Fruit fly (Drosophila melanogaster) whole organism, embryonic: Measurements from ENCODE around the gene CG17996.

Source experiments
- ATbp ChIP-seq: fragments of 200-800 bp; sonication (Bioruptor generic); optimal IDR thresholded peaks from 2 replicates; lab custom pipeline; 2017; ENCODE audit warnings: missing biosample characterization, mild to moderate bottlenecking, missing genetic modification characterization, missing genetic modification reagents
- Aef1 ChIP-seq: fragments of 200-800 bp; sonication (Bioruptor generic); IDR thresholded peaks from 3 replicates; pipeline ENCODE4 v1.3.6; 2022; ENCODE audit warnings: missing biosample characterization, missing genetic modification characterization
- CG12219 ChIP-seq: fragments of 200-800 bp; sonication (Bioruptor generic); optimal IDR thresholded peaks from 3 replicates; lab custom pipeline; 2018; ENCODE audit warnings: missing biosample characterization, mild to moderate bottlenecking, missing genetic modification characterization
- CG1233 ChIP-seq: fragments of 200-800 bp; sonication (Bioruptor generic); optimal IDR thresholded peaks from 4 replicates; lab custom pipeline; 2018; ENCODE audit warnings: missing biosample characterization, mild to moderate bottlenecking, missing genetic modification characterization
- CG13123 ChIP-seq: fragments of 200-800 bp; sonication (Bioruptor generic); optimal IDR thresholded peaks from 2 replicates; lab custom pipeline; 2016; ENCODE audit warnings: missing biosample characterization, missing genetic modification characterization
- CG13296 ChIP-seq: fragments of 200-800 bp; sonication (Bioruptor generic); optimal IDR thresholded peaks from 3 replicates; lab custom pipeline; 2018; ENCODE audit warnings: missing biosample characterization, mild to moderate bottlenecking, missing genetic modification characterization
- CG13775 ChIP-seq: fragments of 200-800 bp; sonication (Bioruptor generic); optimal IDR thresholded peaks from 3 replicates; lab custom pipeline; 2017; ENCODE audit warnings: missing biosample characterization, mild to moderate bottlenecking, missing genetic modification characterization
- CG14441 ChIP-seq: fragments of 200-800 bp; sonication (Bioruptor generic); IDR thresholded peaks from 2 replicates; pipeline ENCODE4 v1.3.6; 2022; ENCODE audit warnings: missing biosample characterization, missing genetic modification characterization
- CG15011 ChIP-seq: fragments of 200-800 bp; sonication (Bioruptor generic); optimal IDR thresholded peaks from 3 replicates; lab custom pipeline; 2018; ENCODE audit warnings: missing biosample characterization, mild to moderate bottlenecking, missing genetic modification characterization
- CG15269 ChIP-seq: fragments of 200-800 bp; sonication (Bioruptor generic); optimal IDR thresholded peaks from 2 replicates; lab custom pipeline; 2018; ENCODE audit warnings: missing biosample characterization, mild to moderate bottlenecking, missing genetic modification characterization, moderate library complexity
- CG15601 ChIP-seq: fragments of 200-800 bp; sonication (Bioruptor generic); optimal IDR thresholded peaks from 3 replicates; lab custom pipeline; 2019; ENCODE audit warnings: missing biosample characterization, mild to moderate bottlenecking, missing genetic modification characterization, moderate library complexity
- CG16815 ChIP-seq: fragments of 200-800 bp; sonication (Bioruptor generic); optimal IDR thresholded peaks from 3 replicates; lab custom pipeline; 2017; ENCODE audit warnings: missing biosample characterization, mild to moderate bottlenecking, missing genetic modification characterization
- CG1832 ChIP-seq: fragments of 200-800 bp; sonication (Bioruptor generic); optimal IDR thresholded peaks from 2 replicates; lab custom pipeline; 2017; ENCODE audit warnings: missing biosample characterization, mild to moderate bottlenecking, missing genetic modification characterization, inconsistent platforms
- CG2875 ChIP-seq: fragments of 200-800 bp; sonication (Bioruptor generic); optimal IDR thresholded peaks from 2 replicates; lab custom pipeline; 2017; ENCODE audit warnings: missing biosample characterization, mild to moderate bottlenecking, missing genetic modification characterization, missing genetic modification reagents
- CG4730 ChIP-seq: fragments of 200-800 bp; sonication (Bioruptor generic); IDR thresholded peaks from 2 replicates; pipeline ENCODE4 v1.3.6; 2022; ENCODE audit warnings: missing biosample characterization, missing genetic modification characterization
- CG8924 ChIP-seq: fragments of 200-800 bp; optimal IDR thresholded peaks from 3 replicates; lab custom pipeline; 2019; ENCODE audit warnings: missing biosample characterization, mild to moderate bottlenecking, missing genetic modification characterization, moderate library complexity
- CG9727 ChIP-seq: fragments of 200-800 bp; sonication (Bioruptor generic); optimal IDR thresholded peaks from 3 replicates; lab custom pipeline; 2017; ENCODE audit warnings: missing biosample characterization, mild to moderate bottlenecking, missing genetic modification characterization
- Deaf1 ChIP-seq: fragments of 200-800 bp; optimal IDR thresholded peaks from 3 replicates; lab custom pipeline; 2019; ENCODE audit warnings: missing biosample characterization, mild to moderate bottlenecking, missing genetic modification characterization, moderate library complexity
- Doc2 ChIP-seq: fragments of 200-800 bp; sonication (Bioruptor generic); IDR thresholded peaks from 2 replicates; pipeline ENCODE4 v1.3.6; 2022; ENCODE audit warnings: missing biosample characterization, missing genetic modification characterization
- Doc3 ChIP-seq: fragments of 200-800 bp; sonication (Bioruptor generic); IDR thresholded peaks from 3 replicates; pipeline ENCODE4 v1.3.6; 2022; ENCODE audit warnings: missing biosample characterization, missing genetic modification characterization; ENCODE audit not compliant: partially characterized antibody
- Dref ChIP-seq: fragments of 200-800 bp; sonication (Bioruptor generic); IDR thresholded peaks from 2 replicates; pipeline ENCODE4 v1.3.6; 2022; ENCODE audit warnings: missing biosample characterization, missing genetic modification characterization
- HLH54F ChIP-seq: fragments of 200-800 bp; sonication (Bioruptor generic); optimal IDR thresholded peaks from 3 replicates; lab custom pipeline; 2016; ENCODE audit warnings: missing biosample characterization, missing genetic modification characterization
- HmgD ChIP-seq: fragments of 200-800 bp; sonication (Bioruptor generic); optimal IDR thresholded peaks from 3 replicates; lab custom pipeline; 2016; ENCODE audit warnings: missing biosample characterization, missing genetic modification characterization
- Mes4 ChIP-seq: fragments of 200-800 bp; sonication (Bioruptor generic); optimal IDR thresholded peaks from 2 replicates; lab custom pipeline; 2016; ENCODE audit warnings: missing biosample characterization, missing genetic modification characterization
- Myb ChIP-seq: fragments of 200-800 bp; sonication (Bioruptor generic); optimal IDR thresholded peaks from 2 replicates; lab custom pipeline; 2016; ENCODE audit warnings: missing biosample characterization, missing genetic modification characterization
- NFAT ChIP-seq: fragments of 200-800 bp; sonication (Bioruptor generic); IDR thresholded peaks from 2 replicates; pipeline ENCODE4 v1.3.6; 2022; ENCODE audit warnings: missing biosample characterization, missing genetic modification characterization
- NfI ChIP-seq: fragments of 200-800 bp; sonication (Bioruptor generic); optimal IDR thresholded peaks from 3 replicates; lab custom pipeline; 2018; ENCODE audit warnings: missing biosample characterization, mild to moderate bottlenecking, missing genetic modification characterization, moderate library complexity
- Pdp1 ChIP-seq, 2 experiments: fragments of 200-800 bp; sonication (Bioruptor generic); optimal IDR thresholded peaks; 3 replicates each; lab custom pipeline; 2016; ENCODE audit warnings: missing biosample characterization in 2 of 2, missing genetic modification characterization in 2 of 2, mild to moderate bottlenecking in 1 of 2, moderate library complexity in 1 of 2
- Usf ChIP-seq: fragments of 200-800 bp; sonication (Bioruptor generic); optimal IDR thresholded peaks from 2 replicates; lab custom pipeline; 2017; ENCODE audit warnings: missing genotype, missing biosample characterization, missing genetic modification characterization
- ab ChIP-seq: fragments of 200-800 bp; sonication (Bioruptor generic); optimal IDR thresholded peaks from 2 replicates; lab custom pipeline; 2016; ENCODE audit warnings: missing biosample characterization, missing genetic modification characterization
- abd-A ChIP-seq: fragments of 200-800 bp; sonication (Bioruptor generic); optimal IDR thresholded peaks from 3 replicates; lab custom pipeline; 2019; ENCODE audit warnings: missing biosample characterization, mild to moderate bottlenecking, missing genetic modification characterization, moderate library complexity
- bowl ChIP-seq: fragments of 200-800 bp; sonication (Bioruptor generic); IDR thresholded peaks from 2 replicates; pipeline ENCODE4 v1.3.6; 2022; ENCODE audit warnings: missing biosample characterization, missing genetic modification characterization
- chn ChIP-seq: fragments of 200-800 bp; sonication (Bioruptor generic); optimal IDR thresholded peaks from 2 replicates; lab custom pipeline; 2016; ENCODE audit warnings: missing biosample characterization, missing genetic modification characterization
- corto ChIP-seq: fragments of 200-800 bp; sonication (Bioruptor generic); optimal IDR thresholded peaks from 2 replicates; lab custom pipeline; 2016; ENCODE audit warnings: missing biosample characterization, mild to moderate bottlenecking, missing genetic modification characterization, moderate library complexity
- dan ChIP-seq: fragments of 200-800 bp; sonication (Bioruptor generic); IDR thresholded peaks from 2 replicates; pipeline ENCODE4 v1.3.6; 2022; ENCODE audit warnings: missing biosample characterization, missing genetic modification characterization
- dmrt11E ChIP-seq: fragments of 200-800 bp; sonication (Bioruptor generic); optimal IDR thresholded peaks from 3 replicates; lab custom pipeline; 2018; ENCODE audit warnings: missing biosample characterization, mild to moderate bottlenecking, missing genetic modification characterization, moderate library complexity
- ewg ChIP-seq: fragments of 200-800 bp; sonication (Bioruptor generic); optimal IDR thresholded peaks from 3 replicates; lab custom pipeline; 2017; ENCODE audit warnings: mild to moderate bottlenecking, missing biosample characterization, missing genetic modification reagents, missing genetic modification characterization
- eyg ChIP-seq: fragments of 200-800 bp; sonication (Bioruptor generic); optimal IDR thresholded peaks from 3 replicates; lab custom pipeline; 2016; ENCODE audit warnings: missing biosample characterization, missing genetic modification characterization
- fd64A ChIP-seq: fragments of 200-800 bp; sonication (Bioruptor generic); optimal IDR thresholded peaks from 3 replicates; lab custom pipeline; 2018; ENCODE audit warnings: missing biosample characterization, mild to moderate bottlenecking, missing genetic modification characterization
- ftz-f1 ChIP-seq: fragments of 200-800 bp; sonication (Bioruptor generic); optimal IDR thresholded peaks from 2 replicates; lab custom pipeline; 2016; ENCODE audit warnings: missing biosample characterization, missing genetic modification characterization
- grau ChIP-seq: fragments of 200-800 bp; optimal IDR thresholded peaks from 3 replicates; lab custom pipeline; 2019; ENCODE audit warnings: missing biosample characterization, mild to moderate bottlenecking, missing genetic modification characterization, moderate library complexity
- hkb ChIP-seq, 2 experiments: fragments of 200-800 bp in 1 of 2; fragments of >200 bp in 1 of 2; sonication (Bioruptor generic) in 1 of 2; IDR thresholded peaks in 1 of 2; optimal IDR thresholded peaks in 1 of 2; 2 replicates each; pipeline versions ENCODE4 v1.3.6 to Lab custom; 2017 to 2022; ENCODE audit warnings: missing biosample characterization in 1 of 2, missing genetic modification characterization in 1 of 2
- jing ChIP-seq: fragments of 200-800 bp; sonication (Bioruptor generic); optimal IDR thresholded peaks from 2 replicates; lab custom pipeline; 2018; ENCODE audit warnings: missing biosample characterization, mild to moderate bottlenecking, missing genetic modification characterization
- pita ChIP-seq: fragments of 200-800 bp; sonication (Bioruptor generic); optimal IDR thresholded peaks from 2 replicates; lab custom pipeline; 2017; ENCODE audit warnings: missing biosample characterization, mild to moderate bottlenecking, missing genetic modification characterization
- pnt ChIP-seq: fragments of 200-800 bp; sonication (Bioruptor generic); optimal IDR thresholded peaks from 3 replicates; lab custom pipeline; 2016; ENCODE audit warnings: missing biosample characterization, missing genetic modification characterization
- slbo ChIP-seq: fragments of 200-800 bp; sonication (Bioruptor generic); IDR thresholded peaks from 2 replicates; pipeline ENCODE4 v1.3.6; 2022; ENCODE audit warnings: missing biosample characterization, missing genetic modification characterization
- stc ChIP-seq: fragments of 200-800 bp; sonication (Bioruptor generic); IDR thresholded peaks from 2 replicates; pipeline ENCODE4 v1.3.6; 2022; ENCODE audit warnings: missing biosample characterization, missing genetic modification characterization
- tap ChIP-seq: fragments of 200-800 bp; optimal IDR thresholded peaks from 3 replicates; lab custom pipeline; 2019; ENCODE audit warnings: missing biosample characterization, mild to moderate bottlenecking, missing genetic modification characterization, moderate library complexity
- tio ChIP-seq: fragments of 200-800 bp; sonication (Bioruptor generic); optimal IDR thresholded peaks from 2 replicates; lab custom pipeline; 2017; ENCODE audit warnings: missing biosample characterization, missing genetic modification characterization, inconsistent platforms
- tx ChIP-seq: fragments of 200-800 bp; sonication (Bioruptor generic); optimal IDR thresholded peaks from 2 replicates; lab custom pipeline; 2016; ENCODE audit warnings: missing biosample characterization, missing genetic modification characterization

Gene CG17996

DNA sequence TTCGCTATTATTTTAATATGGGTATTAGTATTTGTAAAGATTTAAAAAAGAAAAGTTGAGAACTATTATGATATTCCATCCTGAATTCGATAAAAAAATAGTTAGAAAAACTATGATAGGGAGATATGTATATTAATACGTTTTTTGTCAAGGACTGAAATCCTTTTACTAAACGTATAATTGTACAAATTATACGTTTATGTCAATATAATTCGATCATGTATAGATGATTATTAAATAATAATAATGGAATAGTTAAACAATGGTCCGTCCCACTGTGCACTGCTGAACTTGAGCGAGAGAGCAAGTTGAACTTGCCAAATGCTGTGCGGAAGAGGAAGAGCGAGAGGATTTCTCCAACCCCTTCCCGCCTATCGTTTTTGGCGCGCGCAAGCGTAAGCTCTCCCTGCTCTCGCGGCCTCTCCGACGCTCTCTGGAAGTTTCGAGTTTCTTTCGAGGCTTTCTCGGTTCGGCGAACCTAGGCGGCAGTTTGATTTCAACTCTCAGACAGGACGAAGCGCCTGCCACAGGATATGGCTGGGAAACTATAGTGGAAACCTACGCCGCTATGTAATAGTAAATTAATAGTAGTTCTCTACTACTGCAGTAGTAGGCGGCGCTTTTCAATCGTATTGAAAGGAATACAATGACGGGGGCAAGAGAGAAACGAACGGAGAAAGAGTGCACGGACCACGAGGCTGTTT, 45.8 kb downstream of the CG17996 start (continued):
- no peak for TF ChIP-seq tx (GFP tag; lab: Kevin White, UChicago)
- no peak for TF ChIP-seq Myb
- TF ChIP-seq ab (GFP tag; lab: Kevin White, UChicago) = no peak
- peak; percentile 8 for TF ChIP-seq CG12219 (GFP tag; lab: Kevin White, UChicago)
- TF ChIP-seq dmrt11E (tag; lab: Kevin White, UChicago) = peak; percentile 6
- TF ChIP-seq fd64A (GFP tag; lab: Kevin White, UChicago) = no peak
- no peak for TF ChIP-seq tap
- peak; percentile 68 for TF ChIP-seq CG13296 (GFP tag; lab: Kevin White, UChicago)
- no peak for TF ChIP-seq stc (GFP tag; lab: Robert Waterston, UW)
- TF ChIP-seq Pdp1 (GFP tag; optimal IDR thresholded peaks at IDR 0.05; lab: Kevin White, UChicago) = no peak
- peak; percentile 51 for TF ChIP-seq CG15601
- TF ChIP-seq slbo (GFP tag; lab: Robert Waterston, UW) = peak; percentile 30; the same call in 1 of the 2 replicates
- TF ChIP-seq Deaf1 (tag; lab: Kevin White, UChicago) = peak; percentile 63
- TF ChIP-seq CG1233 (GFP tag; lab: Kevin White, UChicago) = peak; percentile 45
- TF ChIP-seq ftz-f1 (GFP tag; lab: Kevin White, UChicago) = no peak
- no peak for TF ChIP-seq bowl (GFP tag; lab: Robert Waterston, UW)
- no peak for TF ChIP-seq Doc3
- no peak for TF ChIP-seq pnt (GFP tag; lab: Kevin White, UChicago)
- TF ChIP-seq CG8924 = peak; percentile 66
- TF ChIP-seq CG13123 (GFP tag; lab: Kevin White, UChicago) = no peak
- peak; percentile 60 for TF ChIP-seq CG15011
- peak; percentile 47 for TF ChIP-seq CG9727 (GFP tag; lab: Kevin White, UChicago)
- TF ChIP-seq dan (GFP tag; lab: Robert Waterston, UW) = no peak
- TF ChIP-seq tio (GFP tag; lab: Kevin White, UChicago) = peak; percentile 47
- no peak for TF ChIP-seq eyg (GFP tag; lab: Kevin White, UChicago)
- TF ChIP-seq Aef1 (GFP tag; lab: Robert Waterston, UW) = no peak
- no peak for TF ChIP-seq Doc2 (GFP tag; lab: Robert Waterston, UW)
- TF ChIP-seq CG2875 = peak; percentile 36
- no peak for TF ChIP-seq Usf
- no peak for TF ChIP-seq CG14441
- TF ChIP-seq NFAT (GFP tag; lab: Robert Waterston, UW) = no peak
- no peak for TF ChIP-seq CG16815 (GFP tag; lab: Kevin White, UChicago)
- no peak for TF ChIP-seq hkb (optimal IDR thresholded peaks at IDR 0.05; lab: Kevin White, UChicago)
- TF ChIP-seq hkb (GFP tag; IDR thresholded peaks at IDR 0.05; lab: Robert Waterston, UW) = peak; percentile 14; the same call in 1 of the 2 replicates
- TF ChIP-seq Mes4 (GFP tag; lab: Kevin White, UChicago) = no peak
- no peak for TF ChIP-seq CG1832
- TF ChIP-seq HmgD (GFP tag; lab: Kevin White, UChicago) = no peak
- TF ChIP-seq CG4730 (GFP tag; lab: Robert Waterston, UW) = no peak
- TF ChIP-seq grau (tag; lab: Kevin White, UChicago) = peak; percentile 83
- TF ChIP-seq corto (GFP tag; lab: Kevin White, UChicago) = no peak
- no peak for TF ChIP-seq chn (GFP tag; lab: Kevin White, UChicago)
- TF ChIP-seq Dref (GFP tag; lab: Robert Waterston, UW) = no peak
- peak; percentile 41 for TF ChIP-seq ATbp (GFP tag; lab: Kevin White, UChicago)
- TF ChIP-seq ewg = peak; percentile 92
- no peak for TF ChIP-seq HLH54F (GFP tag; lab: Kevin White, UChicago)
- peak; percentile 22 for TF ChIP-seq NfI (GFP tag; lab: Kevin White, UChicago)
- TF ChIP-seq CG13775 (GFP tag; lab: Kevin White, UChicago) = peak; percentile 23
- TF ChIP-seq abd-A (tag; lab: Kevin White, UChicago) = peak; percentile 83
- no peak for TF ChIP-seq pita
- TF ChIP-seq CG15269 = peak; percentile 77
- TF ChIP-seq jing (GFP tag; lab: Kevin White, UChicago) = no peak
